Worm (Caenorhabditis elegans) whole organism, L1 larva: Measurements from ENCODE around the gene K03A11.6.

Experiments
- nhr-237 ChIP-seq: fragments of 150-350 bp; optimal IDR thresholded peaks from 2 replicates; lab custom pipeline; 2014; ENCODE audit warnings: missing biosample characterization, missing genetic modification characterization
- ztf-11 ChIP-seq, 2 experiments: sonication (generic microtip); optimal IDR thresholded peaks; 2 replicates each; lab custom pipeline; 2016 to 2017; ENCODE audit warnings: missing genetic modification characterization in 2 of 2, missing biosample characterization in 1 of 2, missing compliant biosample characterization in 1 of 2

DNA sequence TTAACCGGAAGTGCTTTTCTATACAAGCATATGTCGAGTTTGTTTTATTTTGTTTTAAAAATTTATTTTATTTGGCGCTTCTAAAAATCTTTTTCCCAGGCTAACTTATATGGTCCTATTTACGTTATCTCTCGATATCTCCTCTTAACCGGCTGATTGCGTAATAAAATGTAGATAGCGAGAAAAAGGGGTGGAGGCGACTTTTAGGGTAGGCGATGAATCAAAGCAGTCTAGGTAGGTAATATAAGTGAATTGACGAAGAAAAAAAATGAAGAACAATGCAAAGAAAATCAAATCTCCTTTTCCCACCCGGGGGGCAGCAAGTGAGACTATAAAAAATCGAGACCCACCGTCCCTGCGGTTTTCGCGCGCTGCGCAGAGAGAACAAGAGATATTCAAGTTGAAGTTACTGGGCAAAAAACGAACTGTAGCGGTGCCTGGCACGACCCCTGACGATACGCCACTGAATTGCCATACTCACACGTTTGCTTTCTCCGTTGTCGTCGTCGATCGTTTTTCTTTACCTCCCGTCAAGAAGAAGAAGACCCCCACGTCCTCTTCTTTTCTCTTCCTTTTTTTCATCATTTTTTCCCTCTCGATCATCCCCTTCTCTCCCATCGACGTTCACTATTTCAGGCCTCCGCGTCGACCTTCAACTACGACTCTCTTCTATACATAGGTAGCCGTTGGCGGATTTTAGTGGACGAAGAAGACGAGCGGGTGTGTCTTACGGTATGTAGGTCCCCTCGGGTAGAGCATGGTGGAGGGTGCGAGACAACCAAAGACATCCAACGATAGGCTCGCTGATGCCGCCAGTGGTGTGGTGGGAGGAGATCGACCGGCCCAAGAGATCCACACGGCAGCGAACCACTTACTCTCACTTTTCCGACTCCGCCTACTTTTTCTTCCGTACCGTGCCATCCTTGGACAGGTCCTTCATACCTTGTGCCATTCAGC is 47.5 kb upstream of the K03A11.6 start, which contains the start of gene nhr-25:
- no peak for TF ChIP-seq ztf-11 (tag; optimal IDR thresholded peaks at IDR 0.05; lab: Kevin White, UChicago)
- TF ChIP-seq nhr-237 (tag; lab: Kevin White, UChicago), result no peak
